Worm (Caenorhabditis elegans) whole organism, young adult: Measurements from ENCODE around the gene pah-1.

ENCODE experiments used
- C06A6.2 ChIP-seq: fragments of 200-800 bp; sonication (Bioruptor generic); conservative IDR thresholded peaks from 2 replicates; pipeline ENCODE4 v1.3.6; 2022; ENCODE audit warnings: missing genetic modification characterization, missing compliant biosample characterization
- F23B12.7 ChIP-seq: sonication (generic microtip); optimal IDR thresholded peaks from 2 replicates; lab custom pipeline; 2017; ENCODE audit warnings: missing genetic modification characterization, mild to moderate bottlenecking, missing compliant biosample characterization, antibody characterized with exemption, moderate library complexity; ENCODE audit not compliant: insufficient read depth
- F39B2.1 ChIP-seq: fragments of 200-800 bp; sonication (Bioruptor generic); IDR thresholded peaks from 2 replicates; pipeline ENCODE4 v1.3.6; 2022; ENCODE audit warnings: missing genetic modification reagents, missing genetic modification characterization, missing compliant biosample characterization
- K11D2.4 ChIP-seq: fragments of 200-800 bp; sonication (Bioruptor generic); IDR thresholded peaks from 2 replicates; pipeline ENCODE4 v1.3.6; 2022; ENCODE audit warnings: missing genetic modification reagents, missing genetic modification characterization, missing compliant biosample characterization
- T07F8.4 ChIP-seq: sonication (generic microtip); optimal IDR thresholded peaks from 2 replicates; lab custom pipeline; 2016; ENCODE audit warnings: mild to moderate bottlenecking, missing genetic modification characterization, moderate library complexity, missing compliant biosample characterization
- T26A5.8 ChIP-seq: sonication (generic microtip); optimal IDR thresholded peaks from 2 replicates; lab custom pipeline; 2016; ENCODE audit warnings: missing genetic modification characterization, missing compliant biosample characterization
- Y53G8AR.9 ChIP-seq: fragments of 200-800 bp; sonication (Bioruptor generic); conservative IDR thresholded peaks from 2 replicates; pipeline ENCODE4 v1.3.6; 2022; ENCODE audit warnings: missing genetic modification reagents, missing genetic modification characterization, missing compliant biosample characterization
- Y56A3A.18 ChIP-seq: fragments of 200-800 bp; sonication (Bioruptor generic); IDR thresholded peaks from 2 replicates; pipeline ENCODE4 v1.3.6; 2022; ENCODE audit warnings: missing genetic modification reagents, missing genetic modification characterization, missing compliant biosample characterization
- Y67H2A.10 ChIP-seq: fragments of 200-800 bp; sonication (Bioruptor generic); conservative IDR thresholded peaks from 2 replicates; pipeline ENCODE4 v1.3.6; 2022; ENCODE audit warnings: missing genetic modification reagents, missing genetic modification characterization, missing compliant biosample characterization
- athp-1 ChIP-seq: sonication (generic microtip); optimal IDR thresholded peaks from 2 replicates; lab custom pipeline; 2017; ENCODE audit warnings: mild to moderate bottlenecking, missing genetic modification characterization, missing compliant biosample characterization
- attf-3 ChIP-seq: fragments of 200-800 bp; sonication (Bioruptor generic); conservative IDR thresholded peaks from 2 replicates; pipeline ENCODE4 v1.3.6; 2022; ENCODE audit warnings: missing genetic modification reagents, missing genetic modification characterization, missing compliant biosample characterization
- bed-2 ChIP-seq: fragments of 200-800 bp; sonication (Bioruptor generic); IDR thresholded peaks from 2 replicates; pipeline ENCODE4 v1.3.6; 2022; ENCODE audit warnings: missing genetic modification reagents, missing genetic modification characterization, missing compliant biosample characterization
- ccch-3 ChIP-seq: fragments of 200-800 bp; sonication (Bioruptor generic); optimal IDR thresholded peaks from 2 replicates; lab custom pipeline; 2018; ENCODE audit warnings: mild to moderate bottlenecking, missing genetic modification characterization, missing compliant biosample characterization
- ceh-100 ChIP-seq: fragments of 200-800 bp; sonication (Bioruptor generic); IDR thresholded peaks from 2 replicates; pipeline ENCODE4 v1.3.6; 2022; ENCODE audit warnings: missing genetic modification reagents, missing genetic modification characterization, missing compliant biosample characterization
- ceh-91 ChIP-seq: fragments of 200-800 bp; sonication (Bioruptor generic); IDR thresholded peaks from 2 replicates; pipeline ENCODE4 v1.3.6; 2022; ENCODE audit warnings: missing genetic modification reagents, missing genetic modification characterization, missing compliant biosample characterization
- efl-1 ChIP-seq: fragments of 150-350 bp; optimal IDR thresholded peaks from 2 replicates; lab custom pipeline; 2014; ENCODE audit warnings: missing biosample characterization, missing genetic modification reagents, missing genetic modification characterization
- egrh-3 ChIP-seq: fragments of 200-800 bp; sonication (Bioruptor generic); IDR thresholded peaks from 2 replicates; pipeline ENCODE4 v1.3.6; 2022; ENCODE audit warnings: missing genetic modification reagents, missing genetic modification characterization, missing compliant biosample characterization
- ets-4 ChIP-seq: fragments of 200-800 bp; sonication (Bioruptor generic); optimal IDR thresholded peaks from 2 replicates; lab custom pipeline; 2018; ENCODE audit warnings: mild to moderate bottlenecking, missing genetic modification characterization, missing compliant biosample characterization
- hlh-12 ChIP-seq: sonication (generic microtip); optimal IDR thresholded peaks from 2 replicates; lab custom pipeline; 2016; ENCODE audit warnings: missing genetic modification characterization, missing compliant biosample characterization
- hsf-1 ChIP-seq: fragments of 200-800 bp; sonication (Bioruptor generic); IDR thresholded peaks from 2 replicates; pipeline ENCODE4 v1.3.6; 2022; ENCODE audit warnings: missing genetic modification reagents, missing genetic modification characterization, missing compliant biosample characterization
- let-526 ChIP-seq: fragments of 200-800 bp; sonication (Bioruptor generic); IDR thresholded peaks from 2 replicates; pipeline ENCODE4 v1.3.6; 2022; ENCODE audit warnings: missing genetic modification reagents, missing genetic modification characterization, missing compliant biosample characterization
- lin-26 ChIP-seq: fragments of 200-800 bp; sonication (Bioruptor generic); IDR thresholded peaks from 2 replicates; pipeline ENCODE4 v1.3.6; 2022; ENCODE audit warnings: missing genetic modification reagents, missing genetic modification characterization, missing compliant biosample characterization
- madf-3 ChIP-seq: fragments of 200-800 bp; sonication (Bioruptor generic); IDR thresholded peaks from 2 replicates; pipeline ENCODE4 v1.3.6; 2022; ENCODE audit warnings: missing genetic modification reagents, missing genetic modification characterization, missing compliant biosample characterization
- madf-6 ChIP-seq: fragments of 200-800 bp; sonication (Bioruptor generic); IDR thresholded peaks from 2 replicates; pipeline ENCODE4 v1.3.6; 2022; ENCODE audit warnings: missing genetic modification reagents, missing genetic modification characterization, missing compliant biosample characterization
- mcd-1 ChIP-seq: fragments of 200-800 bp; sonication (Bioruptor generic); IDR thresholded peaks from 2 replicates; pipeline ENCODE4 v1.3.6; 2022; ENCODE audit warnings: missing genetic modification reagents, missing genetic modification characterization, missing compliant biosample characterization
- mes-4 ChIP-seq: sonication (generic microtip); optimal IDR thresholded peaks from 2 replicates; lab custom pipeline; 2016; ENCODE audit warnings: missing genotype, missing genetic modification characterization, missing compliant biosample characterization
- mxl-1 ChIP-seq: sonication (generic microtip); optimal IDR thresholded peaks from 2 replicates; lab custom pipeline; 2016; ENCODE audit warnings: missing genetic modification characterization, missing compliant biosample characterization
- nfya-1 ChIP-seq: sonication (generic microtip); optimal IDR thresholded peaks from 2 replicates; lab custom pipeline; 2017; ENCODE audit warnings: antibody characterized with exemption, missing compliant biosample characterization, missing genetic modification characterization, borderline replicate concordance; ENCODE audit not compliant: insufficient read depth
- nfya-2 ChIP-seq: fragments of 200-800 bp; sonication (Bioruptor generic); IDR thresholded peaks from 2 replicates; pipeline ENCODE4 v1.3.6; 2022; ENCODE audit warnings: missing genetic modification reagents, missing genetic modification characterization, missing compliant biosample characterization
- nfyb-1 ChIP-seq: fragments of 200-800 bp; sonication (Bioruptor generic); IDR thresholded peaks from 2 replicates; pipeline ENCODE4 v1.3.6; 2022; ENCODE audit warnings: missing genetic modification reagents, missing genetic modification characterization, missing compliant biosample characterization
- nhr-120 ChIP-seq: fragments of 200-800 bp; sonication (Bioruptor generic); IDR thresholded peaks from 2 replicates; pipeline ENCODE4 v1.3.6; 2022; ENCODE audit warnings: missing genetic modification characterization, missing compliant biosample characterization
- nhr-27 ChIP-seq: fragments of 200-800 bp; sonication (Bioruptor generic); optimal IDR thresholded peaks from 2 replicates; lab custom pipeline; 2018; ENCODE audit warnings: mild to moderate bottlenecking, missing genetic modification characterization, moderate library complexity, missing compliant biosample characterization
- rcor-1 ChIP-seq: fragments of 200-800 bp; sonication (Bioruptor generic); IDR thresholded peaks from 2 replicates; pipeline ENCODE4 v1.3.6; 2022; ENCODE audit warnings: missing genetic modification reagents, missing genetic modification characterization, missing compliant biosample characterization
- rec-8 ChIP-seq, 2 experiments: sonication (generic microtip); optimal IDR thresholded peaks; 2 replicates each; lab custom pipeline; 2016; ENCODE audit warnings: mild to moderate bottlenecking in 2 of 2, missing genetic modification characterization in 2 of 2, missing genetic modification reagents in 2 of 2, missing genotype in 2 of 2, missing biosample characterization in 1 of 2, missing compliant biosample characterization in 1 of 2, moderate library complexity in 1 of 2
- sea-2 ChIP-seq: fragments of 200-800 bp; sonication (Bioruptor generic); IDR thresholded peaks from 2 replicates; pipeline ENCODE4 v1.3.6; 2022; ENCODE audit warnings: missing genetic modification characterization, missing compliant biosample characterization
- somi-1 ChIP-seq: fragments of 200-800 bp; sonication (Bioruptor generic); optimal IDR thresholded peaks from 2 replicates; lab custom pipeline; 2018; ENCODE audit warnings: mild to moderate bottlenecking, missing genetic modification characterization, missing compliant biosample characterization
- tbp1 ChIP-seq: fragments of 200-800 bp; sonication (Bioruptor generic); optimal IDR thresholded peaks from 2 replicates; lab custom pipeline; 2018; ENCODE audit warnings: mild to moderate bottlenecking, missing genetic modification characterization, missing compliant biosample characterization
- tlf-1 ChIP-seq: fragments of 200-800 bp; sonication (Bioruptor generic); optimal IDR thresholded peaks from 2 replicates; lab custom pipeline; 2018; ENCODE audit warnings: mild to moderate bottlenecking, missing genetic modification characterization, missing compliant biosample characterization
- unc-130 ChIP-seq: sonication (generic microtip); optimal IDR thresholded peaks from 2 replicates; lab custom pipeline; 2016; ENCODE audit warnings: missing genetic modification reagents, missing genetic modification characterization, missing compliant biosample characterization
- xnd-1 ChIP-seq: sonication (generic microtip); optimal IDR thresholded peaks from 2 replicates; lab custom pipeline; 2016; ENCODE audit warnings: missing genotype, missing genetic modification reagents, missing genetic modification characterization, missing compliant biosample characterization
- zim-3 ChIP-seq: sonication (generic microtip); optimal IDR thresholded peaks from 2 replicates; lab custom pipeline; 2017; ENCODE audit warnings: mild to moderate bottlenecking, missing genetic modification characterization, moderate library complexity, missing compliant biosample characterization
- ztf-18 ChIP-seq: sonication (generic microtip); optimal IDR thresholded peaks from 2 replicates; lab custom pipeline; 2016; ENCODE audit warnings: missing genotype, mild to moderate bottlenecking, missing genetic modification characterization, missing compliant biosample characterization
- ztf-22 ChIP-seq: fragments of 200-800 bp; sonication (Bioruptor generic); optimal IDR thresholded peaks from 2 replicates; lab custom pipeline; 2018; ENCODE audit warnings: mild to moderate bottlenecking, missing genetic modification characterization, moderate library complexity, missing compliant biosample characterization
- ztf-25 ChIP-seq: fragments of 200-800 bp; sonication (Bioruptor generic); IDR thresholded peaks from 2 replicates; pipeline ENCODE4 v1.3.6; 2022; ENCODE audit warnings: missing genetic modification reagents, missing genetic modification characterization, missing compliant biosample characterization
- ztf-3 ChIP-seq: fragments of 200-800 bp; sonication (Bioruptor generic); optimal IDR thresholded peaks from 2 replicates; lab custom pipeline; 2018; ENCODE audit warnings: mild to moderate bottlenecking, missing genetic modification characterization, missing compliant biosample characterization
- ztf-6 ChIP-seq: fragments of 200-800 bp; sonication (Bioruptor generic); IDR thresholded peaks from 2 replicates; pipeline ENCODE4 v1.3.6; 2022; ENCODE audit warnings: missing genetic modification reagents, missing genetic modification characterization, missing compliant biosample characterization

pah-1 gene

ce11 chrII:8747246-8747938 is 19.4 kb downstream of the pah-1 start (continued):
- TF ChIP-seq bed-2 (GFP tag; lab: Robert Waterston, UW) (no peak), tbp1 (GFP tag; lab: Kevin White, UChicago) (peak; percentile 54), F39B2.1 (GFP tag; lab: Robert Waterston, UW) (no peak), ztf-25 (peak; percentile 50; the same call in 1 of the 2 replicates), attf-3 (GFP tag; lab: Robert Waterston, UW) (no peak), let-526 (GFP tag; lab: Robert Waterston, UW) (peak; percentile 51), ztf-3 (GFP tag; lab: Kevin White, UChicago) (peak; percentile 77), T26A5.8 (tag; lab: Kevin White, UChicago) (no peak), F23B12.7 (no peak), Y56A3A.18 (GFP tag; lab: Robert Waterston, UW) (peak; percentile 86; the same call in 1 of the 2 replicates), egrh-3 (GFP tag; lab: Robert Waterston, UW) (no peak), Y67H2A.10 (GFP tag; lab: Robert Waterston, UW) (no peak)

- TF ChIP-seq T07F8.4 (tag; lab: Kevin White, UChicago): no peak
- TF ChIP-seq nfya-1 (tag; lab: Kevin White, UChicago): no peak
- no peak for TF ChIP-seq ztf-18 (tag; lab: Kevin White, UChicago)
- TF ChIP-seq ets-4 (GFP tag; lab: Kevin White, UChicago): peak; percentile 70
- TF ChIP-seq nhr-27: no peak
- no peak for TF ChIP-seq ztf-6 (GFP tag; lab: Robert Waterston, UW)
- TF ChIP-seq athp-1: peak; percentile 23
- TF ChIP-seq ceh-91 (GFP tag; lab: Robert Waterston, UW): no peak
- TF ChIP-seq mcd-1 (GFP tag; lab: Robert Waterston, UW): no peak
- no peak for TF ChIP-seq nhr-120 (GFP tag; lab: Robert Waterston, UW)
- peak; percentile 77 for TF ChIP-seq zim-3
- TF ChIP-seq sea-2: no peak
- TF ChIP-seq Y53G8AR.9 (GFP tag; lab: Robert Waterston, UW): peak; percentile 79; the same call in 1 of the 2 replicates
- no peak for TF ChIP-seq xnd-1 (tag; lab: Kevin White, UChicago)
- TF ChIP-seq efl-1 (GFP tag; lab: Kevin White, UChicago): no peak
- no peak for TF ChIP-seq rec-8 (tag; optimal IDR thresholded peaks at IDR 0.05; lab: Kevin White, UChicago)
- TF ChIP-seq K11D2.4 (GFP tag; lab: Robert Waterston, UW): peak; percentile 44
- peak; percentile 52 for TF ChIP-seq tlf-1 (GFP tag; lab: Kevin White, UChicago)
- 0 out of 2 replicates have a peak, but pooled peaks have one; percentile 47 for TF ChIP-seq lin-26 (GFP tag; lab: Robert Waterston, UW)
- no peak for TF ChIP-seq ccch-3 (GFP tag; lab: Kevin White, UChicago)
- no peak for TF ChIP-seq egrh-3 (GFP tag; lab: Robert Waterston, UW)
- TF ChIP-seq nfyb-1: no peak
- peak; percentile 45 for TF ChIP-seq T26A5.8 (tag; lab: Kevin White, UChicago)
- TF ChIP-seq mes-4: no peak
- no peak for TF ChIP-seq somi-1 (GFP tag; lab: Kevin White, UChicago)
- no peak for TF ChIP-seq ceh-100 (GFP tag; lab: Robert Waterston, UW)
- no peak for TF ChIP-seq nfya-2 (GFP tag; lab: Robert Waterston, UW)
- TF ChIP-seq madf-6 (GFP tag; lab: Robert Waterston, UW): no peak
- no peak for TF ChIP-seq hsf-1 (GFP tag; lab: Robert Waterston, UW)
- TF ChIP-seq unc-130 (GFP tag; lab: Kevin White, UChicago): no peak
- no peak for TF ChIP-seq ztf-22
- peak; percentile 64; the same call in 1 of the 2 replicates for TF ChIP-seq madf-3 (GFP tag; lab: Robert Waterston, UW)
- TF ChIP-seq C06A6.2 (GFP tag; lab: Robert Waterston, UW): no peak; the same call in 1 of the 2 replicates
- no peak for TF ChIP-seq rcor-1
- no peak for TF ChIP-seq mxl-1 (tag; lab: Kevin White, UChicago)
- TF ChIP-seq F23B12.7: no peak
- TF ChIP-seq hlh-12 (tag; lab: Kevin White, UChicago): no peak
Observed at ce11 chrII:8746298-8746775, 20.5 kb downstream of the pah-1 start.
